Worm (Caenorhabditis elegans) whole organism, L1 larva: ENCODE results near the gene oatr-1.
A peak's percentile ranks its signal among the peaks of the same experiment; 100 is the strongest.

Experiments
- C04F5.9 ChIP-seq: sonication (generic microtip); optimal IDR thresholded peaks from 2 replicates; lab custom pipeline; 2016; ENCODE audit warnings: missing genetic modification characterization, missing compliant biosample characterization
- C16A3.4 ChIP-seq: fragments of 150-350 bp; optimal IDR thresholded peaks from 2 replicates; lab custom pipeline; 2014; ENCODE audit warnings: missing biosample characterization, missing genetic modification characterization
- C34B4.2 ChIP-seq: sonication (generic microtip); optimal IDR thresholded peaks from 2 replicates; lab custom pipeline; 2017; ENCODE audit warnings: mild to moderate bottlenecking, missing genetic modification characterization, missing compliant biosample characterization
- F16B12.6 ChIP-seq: fragments of 150-350 bp; optimal IDR thresholded peaks from 2 replicates; lab custom pipeline; 2014; ENCODE audit warnings: missing biosample characterization, missing genetic modification characterization
- Y116A8C.19 ChIP-seq: sonication (generic microtip); optimal IDR thresholded peaks from 2 replicates; lab custom pipeline; 2016; ENCODE audit warnings: missing compliant biosample characterization, missing genetic modification characterization, borderline replicate concordance
- alr-1 ChIP-seq: fragments of 200-800 bp; sonication (Bioruptor generic); optimal IDR thresholded peaks from 2 replicates; lab custom pipeline; 2018; ENCODE audit warnings: borderline replicate concordance, mild to moderate bottlenecking, missing genetic modification characterization, missing compliant biosample characterization
- blmp-1 ChIP-seq: fragments of 150-350 bp; optimal IDR thresholded peaks from 2 replicates; lab custom pipeline; 2014; ENCODE audit warnings: missing biosample characterization, missing genetic modification characterization
- ceh-63 ChIP-seq: fragments of 200-800 bp; sonication (Bioruptor generic); optimal IDR thresholded peaks from 2 replicates; lab custom pipeline; 2018; ENCODE audit warnings: mild to moderate bottlenecking, missing genetic modification characterization, missing compliant biosample characterization
- ceh-8 ChIP-seq: fragments of 200-800 bp; sonication (Bioruptor generic); optimal IDR thresholded peaks from 2 replicates; lab custom pipeline; 2018; ENCODE audit warnings: mild to moderate bottlenecking, missing genetic modification characterization, moderate library complexity, missing compliant biosample characterization
- ceh-82 ChIP-seq, 3 experiments: fragments of 150-350 bp in 1 of 3; sonication (generic microtip) in 2 of 3; optimal IDR thresholded peaks; 2 replicates each; lab custom pipeline; 2014 to 2017; ENCODE audit warnings: missing biosample characterization in 3 of 3, missing genetic modification characterization in 3 of 3
- ceh-88 ChIP-seq: fragments of 200-800 bp; sonication (Bioruptor generic); IDR thresholded peaks from 2 replicates; pipeline ENCODE4 v1.3.6; 2022; ENCODE audit warnings: missing genetic modification characterization, missing compliant biosample characterization
- dpl-1 ChIP-seq, 3 experiments: fragments of 150-350 bp in 2 of 3; sonication (generic microtip) in 1 of 3; optimal IDR thresholded peaks; 2 replicates each; lab custom pipeline; 2014 to 2017; ENCODE audit warnings: missing biosample characterization in 3 of 3, missing genetic modification characterization in 3 of 3, missing genetic modification reagents in 3 of 3
- dsc-1 ChIP-seq: sonication (generic microtip); optimal IDR thresholded peaks from 2 replicates; lab custom pipeline; 2016; ENCODE audit warnings: mild to moderate bottlenecking, missing genetic modification characterization, missing compliant biosample characterization
- efl-1 ChIP-seq, 4 experiments: fragments of 150-350 bp; optimal IDR thresholded peaks in 3 of 4; peaks in 1 of 4; 1 replicate in 1 of 4; 2 replicates in 3 of 4; lab custom pipeline; 2014; ENCODE audit warnings: missing biosample characterization in 2 of 4, missing genetic modification characterization in 2 of 4, missing genetic modification reagents in 2 of 4
- efl-3 ChIP-seq: fragments of 200-800 bp; sonication (Bioruptor generic); optimal IDR thresholded peaks from 2 replicates; lab custom pipeline; 2018; ENCODE audit warnings: mild to moderate bottlenecking, missing genetic modification characterization, missing compliant biosample characterization
- egl-13 ChIP-seq: sonication (generic microtip); optimal IDR thresholded peaks from 2 replicates; lab custom pipeline; 2016; ENCODE audit warnings: missing genotype, missing genetic modification reagents, missing genetic modification characterization, missing compliant biosample characterization
- elt-3 ChIP-seq, 6 experiments: fragments of 150-350 bp in 1 of 6; sonication (generic microtip); optimal IDR thresholded peaks; 2 replicates each; lab custom pipeline; 2017 to 2018; ENCODE audit warnings: missing biosample characterization in 6 of 6, missing genetic modification characterization in 6 of 6, inconsistent platforms in 1 of 6
- fkh-10 ChIP-seq: sonication (generic microtip); optimal IDR thresholded peaks from 2 replicates; lab custom pipeline; 2017; ENCODE audit warnings: missing biosample characterization, missing genetic modification reagents, missing genetic modification characterization
- fkh-8 ChIP-seq: sonication (generic microtip); optimal IDR thresholded peaks from 2 replicates; lab custom pipeline; 2016; ENCODE audit warnings: mild to moderate bottlenecking, missing genetic modification characterization, missing compliant biosample characterization
- fos-1 ChIP-seq: fragments of 150-350 bp; optimal IDR thresholded peaks from 2 replicates; lab custom pipeline; 2014; ENCODE audit warnings: missing biosample characterization, missing genetic modification characterization
- grh-1 ChIP-seq: fragments of 200-800 bp; sonication (Bioruptor generic); IDR thresholded peaks from 2 replicates; pipeline ENCODE4 v1.3.6; 2022; ENCODE audit warnings: missing genetic modification reagents, missing genetic modification characterization, missing compliant biosample characterization
- hlh-4 ChIP-seq: sonication (generic microtip); optimal IDR thresholded peaks from 2 replicates; lab custom pipeline; 2016; ENCODE audit warnings: mild to moderate bottlenecking, missing genetic modification characterization, missing compliant biosample characterization
- isw-1 ChIP-seq: fragments of 200-800 bp; sonication (Bioruptor generic); IDR thresholded peaks from 2 replicates; pipeline ENCODE4 v1.3.6; 2022; ENCODE audit warnings: missing genetic modification characterization, missing compliant biosample characterization
- jun-1 ChIP-seq: fragments of 150-350 bp; optimal IDR thresholded peaks from 2 replicates; lab custom pipeline; 2014; ENCODE audit warnings: missing biosample characterization, missing genetic modification reagents, missing genetic modification characterization
- lin-14 ChIP-seq: fragments of 200-800 bp; sonication (Bioruptor generic); optimal IDR thresholded peaks from 2 replicates; lab custom pipeline; 2018; ENCODE audit warnings: mild to moderate bottlenecking, missing genetic modification characterization, moderate library complexity, missing compliant biosample characterization
- lin-35 ChIP-seq, 2 experiments: fragments of 150-350 bp; optimal IDR thresholded peaks; 2 replicates each; lab custom pipeline; 2014; ENCODE audit warnings: missing biosample characterization in 2 of 2, missing genetic modification characterization in 2 of 2, missing genetic modification reagents in 2 of 2
- lin-39 ChIP-seq: fragments of 150-350 bp; optimal IDR thresholded peaks from 2 replicates; lab custom pipeline; 2014; ENCODE audit warnings: missing biosample characterization, missing genetic modification reagents, missing genetic modification characterization
- lsy-2 ChIP-seq, 2 experiments: fragments of 150-350 bp; optimal IDR thresholded peaks; 2 replicates each; lab custom pipeline; 2014; ENCODE audit warnings: missing biosample characterization in 2 of 2, missing genetic modification characterization in 2 of 2
- mab-9 ChIP-seq: fragments of 200-800 bp; sonication (Bioruptor generic); IDR thresholded peaks from 2 replicates; pipeline ENCODE4 v1.3.6; 2022; ENCODE audit warnings: missing genetic modification reagents, missing genetic modification characterization, missing compliant biosample characterization
- mep-1 ChIP-seq: fragments of 150-350 bp; optimal IDR thresholded peaks from 2 replicates; lab custom pipeline; 2014; ENCODE audit warnings: missing biosample characterization, missing genetic modification characterization
- nhr-20 ChIP-seq: sonication (generic microtip); optimal IDR thresholded peaks from 2 replicates; lab custom pipeline; 2016; ENCODE audit warnings: mild to moderate bottlenecking, missing genetic modification characterization, missing compliant biosample characterization
- nhr-47 ChIP-seq: sonication (generic microtip); optimal IDR thresholded peaks from 2 replicates; lab custom pipeline; 2016; ENCODE audit warnings: mild to moderate bottlenecking, missing genetic modification characterization, moderate library complexity, missing compliant biosample characterization
- nhr-71 ChIP-seq: sonication (generic microtip); optimal IDR thresholded peaks from 2 replicates; lab custom pipeline; 2016; ENCODE audit warnings: mild to moderate bottlenecking, missing genetic modification characterization, moderate library complexity, missing compliant biosample characterization
- nhr-76 ChIP-seq: sonication (generic microtip); optimal IDR thresholded peaks from 2 replicates; lab custom pipeline; 2017; ENCODE audit warnings: missing biosample characterization, missing genetic modification characterization
- nhr-84 ChIP-seq: sonication (generic microtip); optimal IDR thresholded peaks from 2 replicates; lab custom pipeline; 2017; ENCODE audit warnings: missing biosample characterization, missing genetic modification characterization
- nhr-85 ChIP-seq: sonication (generic microtip); peaks from one replicate; lab custom pipeline; 2016; ENCODE audit warnings: missing genetic modification characterization, inconsistent platforms, missing compliant biosample characterization
- pag-3 ChIP-seq: sonication (generic microtip); optimal IDR thresholded peaks from 2 replicates; lab custom pipeline; 2017; ENCODE audit warnings: missing genetic modification characterization, mild to moderate bottlenecking, missing compliant biosample characterization, antibody characterized with exemption, borderline replicate concordance; ENCODE audit not compliant: insufficient read depth
- pqm-1 ChIP-seq: sonication (generic microtip); optimal IDR thresholded peaks from 3 replicates; lab custom pipeline; 2017; ENCODE audit warnings: missing biosample characterization, missing genetic modification characterization
- snpc-4 ChIP-seq: fragments of 150-350 bp; optimal IDR thresholded peaks from 2 replicates; lab custom pipeline; 2014; ENCODE audit warnings: missing biosample characterization, missing genetic modification characterization
- snu-23 ChIP-seq: sonication (generic microtip); optimal IDR thresholded peaks from 2 replicates; lab custom pipeline; 2016; ENCODE audit warnings: missing genetic modification characterization, missing compliant biosample characterization
- sox-4 ChIP-seq: sonication (generic microtip); optimal IDR thresholded peaks from 2 replicates; lab custom pipeline; 2016; ENCODE audit warnings: missing genetic modification characterization, missing compliant biosample characterization
- sptf-1 ChIP-seq: fragments of 150-350 bp; optimal IDR thresholded peaks from 2 replicates; lab custom pipeline; 2014; ENCODE audit warnings: missing biosample characterization, missing genetic modification characterization
- sup-37 ChIP-seq: fragments of 200-800 bp; sonication (Bioruptor generic); optimal IDR thresholded peaks from 2 replicates; lab custom pipeline; 2018; ENCODE audit warnings: mild to moderate bottlenecking, missing genetic modification characterization, missing compliant biosample characterization
- swsn-7 ChIP-seq: sonication (generic microtip); optimal IDR thresholded peaks from 2 replicates; lab custom pipeline; 2016; ENCODE audit warnings: missing genetic modification characterization, missing compliant biosample characterization
- tbx-2 ChIP-seq: sonication (generic microtip); optimal IDR thresholded peaks from 2 replicates; lab custom pipeline; 2016; ENCODE audit warnings: missing genetic modification characterization, missing compliant biosample characterization
- unc-86 ChIP-seq: sonication (generic microtip); optimal IDR thresholded peaks from 2 replicates; lab custom pipeline; 2016; ENCODE audit warnings: missing genetic modification characterization, missing compliant biosample characterization
- vab-15 ChIP-seq: sonication (generic microtip); optimal IDR thresholded peaks from 2 replicates; lab custom pipeline; 2017; ENCODE audit warnings: missing genotype, mild to moderate bottlenecking, missing genetic modification characterization, missing compliant biosample characterization
- xbp-1 ChIP-seq: sonication (generic microtip); optimal IDR thresholded peaks from 2 replicates; lab custom pipeline; 2016; ENCODE audit warnings: missing genetic modification characterization, missing compliant biosample characterization
- zag-1 ChIP-seq: fragments of 150-350 bp; optimal IDR thresholded peaks from 2 replicates; lab custom pipeline; 2014; ENCODE audit warnings: missing biosample characterization, missing genetic modification characterization
- ztf-4 ChIP-seq: fragments of 150-350 bp; optimal IDR thresholded peaks from 2 replicates; lab custom pipeline; 2014; ENCODE audit warnings: missing biosample characterization, missing genetic modification characterization

The oatr-1 gene

DNA sequence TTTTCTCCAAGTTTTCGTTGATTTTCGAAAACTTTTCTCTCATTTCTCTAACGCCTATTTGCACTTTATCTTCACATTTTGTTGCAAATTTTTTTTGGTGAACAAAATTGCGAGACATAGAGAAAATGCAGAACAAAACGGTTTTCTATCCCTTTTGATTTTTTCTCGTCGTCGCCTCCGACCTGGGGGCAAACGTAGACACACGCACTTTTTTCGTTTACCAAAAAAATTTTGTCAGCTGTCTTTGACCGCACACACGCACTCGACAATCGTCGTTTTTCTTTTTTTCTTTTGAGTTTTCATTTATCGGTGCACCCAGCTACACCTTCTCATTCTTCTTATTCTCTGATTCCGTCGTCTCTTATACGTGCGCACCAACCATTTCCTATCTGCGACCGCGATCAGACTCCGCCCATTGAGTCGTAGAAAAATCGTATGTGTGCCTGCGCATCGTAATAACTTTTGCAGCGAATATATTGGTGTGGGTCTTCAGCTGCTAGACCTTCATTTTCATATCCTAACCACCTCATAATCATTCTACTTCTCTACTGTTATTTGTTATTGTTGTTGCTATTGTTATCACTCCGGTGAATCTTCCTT, 33.6 kb downstream of the oatr-1 start (continued):
- TF ChIP-seq lin-35 (GFP tag; optimal IDR thresholded peaks at IDR 0.05; lab: Kevin White, UChicago) (peak in 1 of 2 experiments; percentile 54), mab-9 (GFP tag; lab: Robert Waterston, UW) (no peak), snu-23 (GFP tag; lab: Kevin White, UChicago) (peak; percentile 83), ceh-8 (no peak), blmp-1 (peak; percentile 77), grh-1 (peak; percentile 57), tbx-2 (tag; lab: Kevin White, UChicago) (peak; percentile 70), nhr-84 (no peak)

DNA sequence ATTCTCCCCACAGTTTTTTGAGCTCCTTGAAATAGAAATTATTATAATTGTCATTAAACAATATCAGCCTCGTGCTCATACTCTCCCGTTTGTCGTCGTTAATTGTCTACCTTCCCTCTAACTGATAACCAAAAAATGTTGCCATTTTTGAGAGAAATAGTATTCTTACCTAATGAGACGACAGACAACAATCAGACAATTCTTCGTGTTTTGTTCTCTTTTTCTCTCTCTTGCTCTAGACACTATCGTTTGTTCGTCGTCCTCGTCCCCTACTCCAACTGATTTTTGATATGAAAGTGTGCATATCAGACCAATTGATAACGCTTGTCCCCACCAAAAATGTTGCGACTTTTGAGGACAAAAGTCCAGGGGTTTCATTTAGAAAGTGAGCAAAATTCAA, 34.4 kb downstream of the oatr-1 start:
- TF ChIP-seq alr-1 (tag; lab: Kevin White, UChicago) (no peak), fkh-8 (tag; lab: Kevin White, UChicago) (no peak), zag-1 (tag; lab: Kevin White, UChicago) (no peak), lin-35 (GFP tag; optimal IDR thresholded peaks at IDR 0.05; lab: Kevin White, UChicago) (peak in 1 of 2 experiments; percentile 57), efl-3 (GFP tag; lab: Kevin White, UChicago) (no peak), C34B4.2 (tag; lab: Kevin White, UChicago) (no peak), C16A3.4 (tag; lab: Kevin White, UChicago) (no peak), lin-39 (tag; lab: Kevin White, UChicago) (no peak), fkh-10 (GFP tag; lab: Kevin White, UChicago) (no peak), sox-4 (tag; lab: Kevin White, UChicago) (no peak), xbp-1 (no peak), nhr-76 (tag; lab: Kevin White, UChicago) (no peak), sup-37 (no peak), pag-3 (tag; lab: Kevin White, UChicago) (no peak), Y116A8C.19 (tag; lab: Kevin White, UChicago) (no peak), ceh-63 (GFP tag; lab: Kevin White, UChicago) (no peak), pqm-1 (tag; lab: Kevin White, UChicago) (no peak), C04F5.9 (no peak), dpl-1 (GFP tag; optimal IDR thresholded peaks at IDR 0.05; lab: Kevin White, UChicago) (no peak), mep-1 (tag; lab: Kevin White, UChicago) (no peak), hlh-4 (tag; lab: Kevin White, UChicago) (no peak), ceh-82 (tag; optimal IDR thresholded peaks at IDR 0.05; lab: Kevin White, UChicago) (no peak), snpc-4 (tag; lab: Kevin White, UChicago) (no peak), lsy-2 (tag; optimal IDR thresholded peaks at IDR 0.05; lab: Kevin White, UChicago) (peak in 1 of 2 experiments; percentile 4), efl-1 (optimal IDR thresholded peaks at IDR 0.05; lab: Kevin White, UChicago) (no peak), efl-1 (GFP tag; optimal IDR thresholded peaks at IDR 0.05 in 1 of 2; lab: Kevin White, UChicago) (peak in 1 of 2 experiments; percentile 93), nhr-20 (tag; lab: Kevin White, UChicago) (peak; percentile 18), nhr-71 (peak; percentile 39), egl-13 (tag; lab: Kevin White, UChicago) (peak; percentile 38), isw-1 (GFP tag; lab: Robert Waterston, UW) (no peak), mab-9 (GFP tag; lab: Robert Waterston, UW) (no peak), ztf-4 (tag; lab: Kevin White, UChicago) (no peak), lin-14 (GFP tag; lab: Kevin White, UChicago) (peak; percentile 29), nhr-85 (tag; lab: Kevin White, UChicago) (no peak), grh-1 (no peak), fos-1 (tag; lab: Kevin White, UChicago) (no peak), ceh-88 (GFP tag; lab: Robert Waterston, UW) (no peak), dsc-1 (no peak), elt-3 (tag; optimal IDR thresholded peaks at IDR 0.05; lab: Kevin White, UChicago) (peak in 1 of 6 experiments; percentile 25), vab-15 (tag; lab: Kevin White, UChicago) (no peak), sptf-1 (tag; lab: Kevin White, UChicago) (no peak), jun-1 (no peak), swsn-7 (tag; lab: Kevin White, UChicago) (no peak), nhr-47 (tag; lab: Kevin White, UChicago) (no peak), blmp-1 (no peak), F16B12.6 (tag; lab: Kevin White, UChicago) (no peak), unc-86 (tag; lab: Kevin White, UChicago) (no peak)
